Worm (Caenorhabditis elegans) whole organism, midembryonic: Measurements from ENCODE around the gene F45H10.5.

Source experiments
- flt-1 ChIP-seq: fragments of 200-800 bp; sonication (Bioruptor generic); IDR thresholded peaks from 2 replicates; pipeline ENCODE4 v1.3.6; 2022; ENCODE audit warnings: missing genetic modification characterization, missing compliant biosample characterization
- klf-2 ChIP-seq: fragments of 200-800 bp; sonication (Bioruptor generic); conservative IDR thresholded peaks from 2 replicates; pipeline ENCODE4 v1.3.6; 2022; ENCODE audit warnings: missing genetic modification reagents, missing genetic modification characterization, missing compliant biosample characterization
- ref-1 ChIP-seq: fragments of 200-800 bp; sonication (Bioruptor generic); conservative IDR thresholded peaks from 2 replicates; pipeline ENCODE4 v1.3.6; 2022; ENCODE audit warnings: missing genetic modification reagents, missing genetic modification characterization, missing compliant biosample characterization
- tab-1 ChIP-seq: fragments of 200-800 bp; sonication (Bioruptor generic); IDR thresholded peaks from 2 replicates; pipeline ENCODE4 v1.3.6; 2022; ENCODE audit warnings: missing genetic modification characterization, missing compliant biosample characterization
- ztf-23 ChIP-seq: fragments of 200-800 bp; sonication (Bioruptor generic); IDR thresholded peaks from 2 replicates; pipeline ENCODE4 v1.3.6; 2022; ENCODE audit warnings: missing genetic modification reagents, missing genetic modification characterization, missing compliant biosample characterization
- ztf-29 ChIP-seq: fragments of 200-800 bp; sonication (Bioruptor generic); IDR thresholded peaks from 2 replicates; pipeline ENCODE4 v1.3.6; 2022; ENCODE audit warnings: missing genetic modification reagents, missing genetic modification characterization, missing compliant biosample characterization

ce11 chrII:13505386-13505785 is 3.7 kb downstream of the F45H10.5 start:
- TF ChIP-seq ztf-23 (GFP tag; lab: Robert Waterston, UW) (no peak), tab-1 (GFP tag; lab: Robert Waterston, UW) (no peak), flt-1 (GFP tag; lab: Robert Waterston, UW) (no peak), ref-1 (no peak), klf-2 (GFP tag; lab: Robert Waterston, UW) (no peak), ztf-29 (GFP tag; lab: Robert Waterston, UW) (no peak)
